Worm (Caenorhabditis elegans) whole organism, L4 larva: ENCODE measurements around the gene let-418.

ENCODE experiments used
- F10B5.3 ChIP-seq: sonication (generic microtip); optimal IDR thresholded peaks from 2 replicates; lab custom pipeline; 2016; ENCODE audit warnings: mild to moderate bottlenecking, missing genetic modification characterization, missing compliant biosample characterization
- ces-1 ChIP-seq: fragments of 150-350 bp; sonication (generic microtip); optimal IDR thresholded peaks from 4 replicates; lab custom pipeline; 2014; ENCODE audit warnings: missing biosample characterization, missing genetic modification reagents, missing genetic modification characterization
- dpl-1 ChIP-seq: fragments of 150-350 bp; optimal IDR thresholded peaks from 2 replicates; lab custom pipeline; 2014; ENCODE audit warnings: missing biosample characterization, missing genetic modification reagents, missing genetic modification characterization
- fos-1 ChIP-seq: fragments of 150-350 bp; optimal IDR thresholded peaks from 2 replicates; lab custom pipeline; 2014; ENCODE audit warnings: missing biosample characterization, missing genetic modification characterization
- hlh-30 ChIP-seq: sonication (generic microtip); optimal IDR thresholded peaks from 2 replicates; lab custom pipeline; 2017; ENCODE audit warnings: antibody characterized with exemption, mild to moderate bottlenecking, missing genetic modification characterization, missing compliant biosample characterization; ENCODE audit not compliant: insufficient read depth
- lin-13 ChIP-seq: fragments of 150-350 bp; optimal IDR thresholded peaks from 2 replicates; lab custom pipeline; 2014; ENCODE audit warnings: missing biosample characterization, missing genetic modification reagents, missing genetic modification characterization
- nhr-11 ChIP-seq: fragments of 150-350 bp; optimal IDR thresholded peaks from 2 replicates; lab custom pipeline; 2014; ENCODE audit warnings: missing biosample characterization, missing genetic modification characterization
- pha-4 ChIP-seq, 2 experiments: fragments of 150-350 bp in 1 of 2; fragments of 200-800 bp in 1 of 2; sonication (Bioruptor generic) in 1 of 2; IDR thresholded peaks in 1 of 2; optimal IDR thresholded peaks in 1 of 2; 2 replicates each; pipeline versions ENCODE4 v1.3.6 to Lab custom; 2014 to 2022; ENCODE audit warnings: missing genetic modification characterization in 2 of 2, missing genetic modification reagents in 2 of 2, missing biosample characterization in 1 of 2, missing compliant biosample characterization in 1 of 2
- pqm-1 ChIP-seq: sonication (generic microtip); optimal IDR thresholded peaks from 2 replicates; lab custom pipeline; 2017; ENCODE audit warnings: missing biosample characterization, missing genetic modification characterization
- skn-1 ChIP-seq: fragments of 150-350 bp; optimal IDR thresholded peaks from 2 replicates; lab custom pipeline; 2014; ENCODE audit warnings: missing biosample characterization, missing genetic modification characterization
- snpc-4 ChIP-seq: fragments of 150-350 bp; optimal IDR thresholded peaks from 2 replicates; lab custom pipeline; 2014; ENCODE audit warnings: missing biosample characterization, missing genetic modification characterization
- zip-2 ChIP-seq: fragments of 150-350 bp; optimal IDR thresholded peaks from 2 replicates; lab custom pipeline; 2014; ENCODE audit warnings: missing biosample characterization, missing genetic modification characterization

DNA sequence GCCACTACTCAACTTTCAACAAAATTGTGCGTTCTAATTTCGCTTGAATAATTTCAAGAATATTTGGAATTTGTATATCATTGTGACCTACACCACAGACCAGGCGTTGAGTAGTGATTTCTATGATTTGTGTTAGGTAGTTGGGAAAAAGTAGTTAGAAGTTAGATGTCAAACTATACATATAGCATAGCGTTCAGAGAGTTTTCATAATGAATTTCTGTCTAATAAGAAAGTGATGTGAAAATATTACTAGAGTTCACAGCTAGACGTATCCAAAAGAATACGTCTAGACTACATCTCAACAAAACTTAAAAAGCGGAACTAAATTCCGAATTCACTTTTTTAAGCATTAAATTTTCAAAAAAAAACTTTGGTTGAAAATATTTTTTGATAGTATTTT lies 8.8 kb downstream of the let-418 start:
- TF ChIP-seq zip-2 (tag; lab: Kevin White, UChicago) (no peak), ces-1 (no peak), F10B5.3 (tag; lab: Kevin White, UChicago) (no peak), fos-1 (tag; lab: Kevin White, UChicago) (no peak), lin-13 (GFP tag; lab: Kevin White, UChicago) (peak; percentile 23), pha-4 (GFP tag; IDR thresholded peaks at IDR 0.05; lab: Robert Waterston, UW) (no peak), pha-4 (tag; optimal IDR thresholded peaks at IDR 0.05; lab: Kevin White, UChicago) (no peak), hlh-30 (tag; lab: Kevin White, UChicago) (no peak), snpc-4 (tag; lab: Kevin White, UChicago) (no peak), nhr-11 (no peak), pqm-1 (no peak), dpl-1 (no peak), skn-1 (no peak)
